Worm (Caenorhabditis elegans): ENCODE data around the gene hsp-75.

DNA sequence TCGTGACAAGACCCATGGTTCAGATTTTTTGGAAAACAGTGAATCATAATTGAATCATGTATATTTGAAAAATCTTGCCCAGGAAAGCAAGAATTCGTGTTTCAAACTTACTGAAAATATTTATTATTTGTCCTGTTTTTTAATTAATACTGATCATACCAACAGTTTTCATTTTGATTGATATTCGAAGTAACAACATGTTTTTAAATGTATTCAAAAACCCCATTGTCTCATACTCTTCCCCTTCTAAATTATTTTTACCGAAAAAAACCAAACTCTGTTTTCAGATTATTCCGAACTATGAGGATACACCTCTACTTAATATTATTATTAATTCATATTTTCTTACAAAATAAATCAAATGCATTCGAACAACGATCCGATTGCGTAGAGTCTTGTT is 10.3 kb downstream of the hsp-75 start, which contains the start of gene R151.1:
- TF ChIP-seq elt-2 (tag; optimal IDR thresholded peaks at IDR 0.05) (no peak), dve-1 (tag; optimal IDR thresholded peaks at IDR 0.05) (no peak)

Measured in whole organism, late embryonic.